Worm (Caenorhabditis elegans) whole organism, L3 larva: Measurements from ENCODE around the gene chd-3.

Experiments
- ZK546.5 ChIP-seq: sonication (generic microtip); optimal IDR thresholded peaks from 2 replicates; lab custom pipeline; 2017; ENCODE audit warnings: missing biosample characterization, missing genetic modification characterization
- nfya-1 ChIP-seq: sonication (generic microtip); optimal IDR thresholded peaks from 2 replicates; lab custom pipeline; 2017; ENCODE audit warnings: missing genetic modification characterization, mild to moderate bottlenecking, missing compliant biosample characterization, antibody characterized with exemption, moderate library complexity; ENCODE audit not compliant: insufficient read depth
- nhr-12 ChIP-seq: fragments of 150-350 bp; optimal IDR thresholded peaks from 2 replicates; lab custom pipeline; 2014; ENCODE audit warnings: missing biosample characterization, missing genetic modification characterization
- nhr-25 ChIP-seq: sonication (generic microtip); optimal IDR thresholded peaks from 2 replicates; lab custom pipeline; 2017; ENCODE audit warnings: missing biosample characterization, missing genetic modification characterization
- pqm-1 ChIP-seq: fragments of 150-350 bp; optimal IDR thresholded peaks from 2 replicates; lab custom pipeline; 2017; ENCODE audit warnings: missing biosample characterization, missing genetic modification characterization, inconsistent platforms
- sea-2 ChIP-seq: fragments of 150-350 bp; sonication (generic microtip); optimal IDR thresholded peaks from 4 replicates; lab custom pipeline; 2014; ENCODE audit warnings: missing biosample characterization, missing genetic modification reagents, missing genetic modification characterization
- zag-1 ChIP-seq: fragments of 150-350 bp; optimal IDR thresholded peaks from 2 replicates; lab custom pipeline; 2014; ENCODE audit warnings: missing biosample characterization, missing genetic modification characterization

DNA sequence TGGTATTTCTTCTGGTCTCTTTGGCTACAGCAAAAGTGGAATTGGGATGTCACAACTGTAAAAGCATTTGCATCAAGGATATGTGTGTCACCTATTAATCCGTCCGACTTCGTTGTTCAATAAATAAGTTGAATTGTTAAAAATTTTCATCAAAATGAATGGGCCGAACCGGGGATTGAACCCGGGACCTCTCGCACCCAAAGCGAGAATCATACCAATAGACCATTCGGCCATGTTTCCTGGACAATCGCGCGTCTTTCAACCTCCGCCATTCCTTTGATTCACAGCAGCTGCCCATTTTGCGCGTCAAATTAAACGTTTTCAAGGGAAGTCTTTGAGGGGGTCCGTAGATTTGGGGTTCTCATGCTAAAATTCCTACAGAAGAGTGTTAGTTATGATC, 2.3 kb upstream of the chd-3 start:
- TF ChIP-seq ZK546.5 (tag; lab: Kevin White, UChicago) (no peak), nhr-12 (no peak), sea-2 (GFP tag; lab: Kevin White, UChicago) (no peak), pqm-1 (no peak), zag-1 (tag; lab: Kevin White, UChicago) (no peak), nfya-1 (no peak), nhr-25 (no peak)
